Fruit fly (Drosophila melanogaster) whole organism, adult: ENCODE results near the gene P5CDh1.
A peak's percentile ranks its signal among the peaks of the same experiment; 100 is the strongest.

ENCODE experiments used
- CG11617 ChIP-seq: fragments of 200-800 bp; sonication (Bioruptor generic); optimal IDR thresholded peaks from 2 replicates; lab custom pipeline; 2017; ENCODE audit warnings: mild to moderate bottlenecking, missing biosample characterization, missing genetic modification reagents, missing genetic modification characterization
- CG12768 ChIP-seq: fragments of 200-800 bp; sonication (Bioruptor generic); optimal IDR thresholded peaks from 2 replicates; lab custom pipeline; 2017; ENCODE audit warnings: missing biosample characterization, missing genetic modification characterization, mild to moderate bottlenecking, moderate library complexity, missing genetic modification reagents
- CG14711 ChIP-seq: fragments of 200-800 bp; sonication (Bioruptor generic); optimal IDR thresholded peaks from 2 replicates; lab custom pipeline; 2018; ENCODE audit warnings: missing biosample characterization, mild to moderate bottlenecking, missing genetic modification characterization, moderate library complexity
- CG1620 ChIP-seq: fragments of 200-800 bp; sonication (Bioruptor generic); optimal IDR thresholded peaks from 2 replicates; lab custom pipeline; 2016; ENCODE audit warnings: missing biosample characterization, missing genetic modification characterization
- CG33017 ChIP-seq: fragments of 200-800 bp; sonication (Bioruptor generic); optimal IDR thresholded peaks from 2 replicates; lab custom pipeline; 2018; ENCODE audit warnings: missing biosample characterization, mild to moderate bottlenecking, missing genetic modification characterization, moderate library complexity
- CG5204 ChIP-seq: fragments of 200-800 bp; sonication (Bioruptor generic); optimal IDR thresholded peaks from 2 replicates; lab custom pipeline; 2016; ENCODE audit warnings: missing biosample characterization, missing genetic modification characterization
- CG7045 ChIP-seq: fragments of 200-800 bp; sonication (Bioruptor generic); optimal IDR thresholded peaks from 2 replicates; lab custom pipeline; 2017; ENCODE audit warnings: missing biosample characterization, mild to moderate bottlenecking, missing genetic modification characterization
- CG7101 ChIP-seq: fragments of 200-800 bp; sonication (Bioruptor generic); optimal IDR thresholded peaks from 2 replicates; lab custom pipeline; 2018; ENCODE audit warnings: missing biosample characterization, mild to moderate bottlenecking, missing genetic modification characterization, moderate library complexity
- Clk ChIP-seq: fragments of 200-800 bp; sonication (Bioruptor generic); optimal IDR thresholded peaks from 2 replicates; lab custom pipeline; 2017; ENCODE audit warnings: missing biosample characterization, missing genetic modification characterization
- Crg-1 ChIP-seq: fragments of 200-800 bp; sonication (Bioruptor generic); optimal IDR thresholded peaks from 2 replicates; lab custom pipeline; 2016; ENCODE audit warnings: missing biosample characterization, missing genetic modification characterization
- Hr96 ChIP-seq: fragments of 200-800 bp; sonication (Bioruptor generic); optimal IDR thresholded peaks from 2 replicates; lab custom pipeline; 2016; ENCODE audit warnings: missing biosample characterization, missing genetic modification characterization
- Mnt ChIP-seq: fragments of 200-800 bp; sonication (Bioruptor generic); optimal IDR thresholded peaks from 2 replicates; lab custom pipeline; 2016; ENCODE audit warnings: missing biosample characterization, mild to moderate bottlenecking, missing genetic modification characterization
- bab1 ChIP-seq: fragments of 200-800 bp; sonication (Bioruptor generic); optimal IDR thresholded peaks from 3 replicates; lab custom pipeline; 2019; ENCODE audit warnings: missing biosample characterization, mild to moderate bottlenecking, missing genetic modification characterization, moderate library complexity
- cic ChIP-seq: fragments of 200-800 bp; sonication (Bioruptor generic); optimal IDR thresholded peaks from 2 replicates; lab custom pipeline; 2017; ENCODE audit warnings: missing biosample characterization, mild to moderate bottlenecking, missing genetic modification characterization, moderate library complexity
- cnc ChIP-seq, 2 experiments: fragments of >200 bp; optimal IDR thresholded peaks; 2 replicates each; lab custom pipeline; 2017
- kay ChIP-seq: fragments of 200-800 bp; sonication (Bioruptor generic); peaks from one replicate; lab custom pipeline; 2016; ENCODE audit warnings: missing biosample characterization, missing genetic modification characterization, borderline replicate concordance
- ovo ChIP-seq: fragments of 200-800 bp; sonication (Bioruptor generic); optimal IDR thresholded peaks from 2 replicates; lab custom pipeline; 2016; ENCODE audit warnings: missing biosample characterization, missing genetic modification characterization
- pad ChIP-seq: fragments of 200-800 bp; sonication (Bioruptor generic); optimal IDR thresholded peaks from 3 replicates; lab custom pipeline; 2017; ENCODE audit warnings: missing biosample characterization, missing genetic modification characterization, mild to moderate bottlenecking, moderate library complexity, missing genetic modification reagents
- tj ChIP-seq: fragments of 200-800 bp; sonication (Bioruptor generic); optimal IDR thresholded peaks from 3 replicates; lab custom pipeline; 2017; ENCODE audit warnings: missing biosample characterization, mild to moderate bottlenecking, missing genetic modification characterization, moderate library complexity
- toe ChIP-seq: fragments of 200-800 bp; sonication (Bioruptor generic); optimal IDR thresholded peaks from 2 replicates; lab custom pipeline; 2016; ENCODE audit warnings: missing biosample characterization, missing genetic modification characterization

The P5CDh1 gene

dm6 chr3L:21839720-21840641, 1.2 kb downstream of the P5CDh1 start:
- peak; percentile 88 for TF ChIP-seq CG5204 (GFP tag; lab: Kevin White, UChicago)
- peak; percentile 3 for TF ChIP-seq ovo (GFP tag; lab: Kevin White, UChicago)
- TF ChIP-seq cnc (optimal IDR thresholded peaks at IDR 0.05; lab: Kevin White, UChicago): no peak
- peak; percentile 96 for TF ChIP-seq tj (GFP tag; lab: Kevin White, UChicago)
- TF ChIP-seq CG33017 (tag; lab: Kevin White, UChicago): peak; percentile 78
- TF ChIP-seq CG7045 (GFP tag; lab: Kevin White, UChicago): peak; percentile 89
- TF ChIP-seq bab1 (GFP tag; lab: Kevin White, UChicago): peak; percentile 91
- peak; percentile 10 for TF ChIP-seq cic
- peak; percentile 87 for TF ChIP-seq CG11617 (GFP tag; lab: Kevin White, UChicago)
- TF ChIP-seq pad (GFP tag; lab: Kevin White, UChicago): no peak
- peak; percentile 48 for TF ChIP-seq Mnt (GFP tag; lab: Kevin White, UChicago)
- peak; percentile 82 for TF ChIP-seq Hr96 (GFP tag; lab: Kevin White, UChicago)
- TF ChIP-seq CG14711: peak; percentile 52
- TF ChIP-seq toe (GFP tag; lab: Kevin White, UChicago): peak; percentile 82
- TF ChIP-seq kay (GFP tag; lab: Kevin White, UChicago): peak; percentile 90
- peak; percentile 80 for TF ChIP-seq CG7101 (tag; lab: Kevin White, UChicago)
- peak; percentile 56 for TF ChIP-seq CG1620 (GFP tag; lab: Kevin White, UChicago)
- TF ChIP-seq Clk (GFP tag; lab: Kevin White, UChicago): peak; percentile 81
- peak; percentile 79 for TF ChIP-seq CG12768 (GFP tag; lab: Kevin White, UChicago)
- peak; percentile 66 for TF ChIP-seq Crg-1

- TF ChIP-seq toe (GFP tag; lab: Kevin White, UChicago) (no peak), bab1 (GFP tag; lab: Kevin White, UChicago) (no peak), CG7101 (tag; lab: Kevin White, UChicago) (no peak), CG12768 (GFP tag; lab: Kevin White, UChicago) (no peak), ovo (GFP tag; lab: Kevin White, UChicago) (no peak), Mnt (GFP tag; lab: Kevin White, UChicago) (no peak), CG7045 (GFP tag; lab: Kevin White, UChicago) (no peak), kay (GFP tag; lab: Kevin White, UChicago) (no peak), Clk (GFP tag; lab: Kevin White, UChicago) (no peak), tj (GFP tag; lab: Kevin White, UChicago) (no peak), Crg-1 (no peak), CG11617 (GFP tag; lab: Kevin White, UChicago) (no peak), pad (GFP tag; lab: Kevin White, UChicago) (no peak), CG5204 (GFP tag; lab: Kevin White, UChicago) (no peak), Hr96 (GFP tag; lab: Kevin White, UChicago) (no peak), CG33017 (tag; lab: Kevin White, UChicago) (no peak), cnc (optimal IDR thresholded peaks at IDR 0.05; lab: Kevin White, UChicago) (no peak)
Measured at dm6 chr3L:21835569-21835968, 5.6 kb downstream of the P5CDh1 start.

- TF ChIP-seq CG14711 (peak; percentile 55), pad (GFP tag; lab: Kevin White, UChicago) (peak; percentile 68), tj (GFP tag; lab: Kevin White, UChicago) (peak; percentile 37), CG7101 (tag; lab: Kevin White, UChicago) (peak; percentile 77), CG12768 (GFP tag; lab: Kevin White, UChicago) (peak; percentile 72), CG33017 (tag; lab: Kevin White, UChicago) (peak; percentile 71), Crg-1 (peak; percentile 75), Mnt (GFP tag; lab: Kevin White, UChicago) (peak; percentile 99), ovo (GFP tag; lab: Kevin White, UChicago) (peak; percentile 72), CG5204 (GFP tag; lab: Kevin White, UChicago) (peak; percentile 38), cnc (optimal IDR thresholded peaks at IDR 0.05; lab: Kevin White, UChicago) (no peak), bab1 (GFP tag; lab: Kevin White, UChicago) (peak; percentile 67), CG1620 (GFP tag; lab: Kevin White, UChicago) (peak; percentile 82), Clk (GFP tag; lab: Kevin White, UChicago) (peak; percentile 54), toe (GFP tag; lab: Kevin White, UChicago) (peak; percentile 69), kay (GFP tag; lab: Kevin White, UChicago) (no peak), CG7045 (GFP tag; lab: Kevin White, UChicago) (peak; percentile 60), Hr96 (GFP tag; lab: Kevin White, UChicago) (peak; percentile 75), cic (no peak), CG11617 (GFP tag; lab: Kevin White, UChicago) (peak; percentile 77)
Measured at dm6 chr3L:21832203-21833160, 8.7 kb downstream of the P5CDh1 start, which contains the start of the genes CG7148 and Nopp140. CG7148 (minus strand) TSS chr3L:21832253. Nopp140 (plus strand) TSS chr3L:21832774.

dm6 chr3L:21830125-21830524, 11.0 kb downstream of the P5CDh1 start:
- no peak for TF ChIP-seq CG5204 (GFP tag; lab: Kevin White, UChicago)
- TF ChIP-seq pad (GFP tag; lab: Kevin White, UChicago): no peak
- TF ChIP-seq Hr96 (GFP tag; lab: Kevin White, UChicago): no peak
- no peak for TF ChIP-seq Clk (GFP tag; lab: Kevin White, UChicago)
- TF ChIP-seq CG7045 (GFP tag; lab: Kevin White, UChicago): no peak
- TF ChIP-seq toe (GFP tag; lab: Kevin White, UChicago): no peak
- no peak for TF ChIP-seq ovo (GFP tag; lab: Kevin White, UChicago)
- no peak for TF ChIP-seq tj (GFP tag; lab: Kevin White, UChicago)
